Worm (Caenorhabditis elegans) whole organism, midembryonic: Measurements from ENCODE around the gene C04B4.2.
"Not testable (repeated sequence)": the region's sequence is repeated elsewhere in the genome, so short reads cannot be mapped to it uniquely, and the experiment has no call there.

Experiments
- T22C8.4 ChIP-seq: fragments of 200-800 bp; sonication (Bioruptor generic); IDR thresholded peaks from 2 replicates; pipeline ENCODE4 v1.3.6; 2022; ENCODE audit warnings: missing genetic modification characterization, missing compliant biosample characterization
- cog-1 ChIP-seq: sonication (generic microtip); optimal IDR thresholded peaks from 2 replicates; lab custom pipeline; 2016; ENCODE audit warnings: missing genetic modification characterization, missing compliant biosample characterization
- flt-1 ChIP-seq: fragments of 200-800 bp; sonication (Bioruptor generic); IDR thresholded peaks from 2 replicates; pipeline ENCODE4 v1.3.6; 2022; ENCODE audit warnings: missing genetic modification characterization, missing compliant biosample characterization
- klf-2 ChIP-seq: fragments of 200-800 bp; sonication (Bioruptor generic); conservative IDR thresholded peaks from 2 replicates; pipeline ENCODE4 v1.3.6; 2022; ENCODE audit warnings: missing genetic modification reagents, missing genetic modification characterization, missing compliant biosample characterization
- med-1 ChIP-seq: sonication (generic microtip); optimal IDR thresholded peaks from 2 replicates; lab custom pipeline; 2017; ENCODE audit warnings: missing genetic modification characterization, mild to moderate bottlenecking, missing compliant biosample characterization, antibody characterized with exemption, missing genetic modification reagents; ENCODE audit not compliant: insufficient read depth
- ref-1 ChIP-seq: fragments of 200-800 bp; sonication (Bioruptor generic); conservative IDR thresholded peaks from 2 replicates; pipeline ENCODE4 v1.3.6; 2022; ENCODE audit warnings: missing genetic modification reagents, missing genetic modification characterization, missing compliant biosample characterization
- tab-1 ChIP-seq: fragments of 200-800 bp; sonication (Bioruptor generic); IDR thresholded peaks from 2 replicates; pipeline ENCODE4 v1.3.6; 2022; ENCODE audit warnings: missing genetic modification characterization, missing compliant biosample characterization
- ztf-23 ChIP-seq: fragments of 200-800 bp; sonication (Bioruptor generic); IDR thresholded peaks from 2 replicates; pipeline ENCODE4 v1.3.6; 2022; ENCODE audit warnings: missing genetic modification reagents, missing genetic modification characterization, missing compliant biosample characterization
- ztf-29 ChIP-seq: fragments of 200-800 bp; sonication (Bioruptor generic); IDR thresholded peaks from 2 replicates; pipeline ENCODE4 v1.3.6; 2022; ENCODE audit warnings: missing genetic modification reagents, missing genetic modification characterization, missing compliant biosample characterization

The C04B4.2 gene

ce11 chrX:12302755-12303154 is 19.7 kb downstream of the C04B4.2 start, which contains the start of gene dot-1.3:
Gene dot-1.3, minus strand, starts transcription at chrX:12302855.
- TF ChIP-seq tab-1; cog-1 (tag; lab: Kevin White, UChicago); ztf-29 (GFP tag; lab: Robert Waterston, UW): not testable (repeated sequence)

ce11 chrX:12304231-12304630 is 21.1 kb downstream of the C04B4.2 start:
- no peak for TF ChIP-seq cog-1 (tag; lab: Kevin White, UChicago)
- no peak for TF ChIP-seq ztf-23

ce11 chrX:12306565-12306964 is 23.5 kb downstream of the C04B4.2 start, which contains the start of gene phf-32:
Gene phf-32, plus strand, starts transcription at chrX:12306865.
- no peak for TF ChIP-seq cog-1 (tag; lab: Kevin White, UChicago)
- TF ChIP-seq ref-1, result no peak
- no peak for TF ChIP-seq T22C8.4 (GFP tag; lab: Robert Waterston, UW)
- TF ChIP-seq ztf-29 (GFP tag; lab: Robert Waterston, UW), result no peak
- TF ChIP-seq flt-1 (GFP tag; lab: Robert Waterston, UW), result no peak
- TF ChIP-seq klf-2 (GFP tag; lab: Robert Waterston, UW), result no peak
- no peak for TF ChIP-seq med-1 (GFP tag; lab: Kevin White, UChicago)
- no peak for TF ChIP-seq ztf-23
- no peak for TF ChIP-seq tab-1

- TF ChIP-seq T22C8.4 (GFP tag; lab: Robert Waterston, UW); ztf-23; klf-2 (GFP tag; lab: Robert Waterston, UW): not testable (repeated sequence)
Measured at ce11 chrX:12308045-12308499, 25.0 kb downstream of the C04B4.2 start, which contains the start of gene F17A2.16. Gene F17A2.16, plus strand, starts transcription at chrX:12308449.

- TF ChIP-seq T22C8.4 (GFP tag; lab: Robert Waterston, UW) (no peak), cog-1 (tag; lab: Kevin White, UChicago) (no peak), ztf-29 (GFP tag; lab: Robert Waterston, UW) (no peak), ztf-23 (no peak), ref-1 (no peak)
Measured at ce11 chrX:12313779-12314178, 30.7 kb downstream of the C04B4.2 start.

ce11 chrX:12314395-12314794 is 31.3 kb downstream of the C04B4.2 start:
- no peak for TF ChIP-seq T22C8.4 (GFP tag; lab: Robert Waterston, UW)
- TF ChIP-seq med-1 (GFP tag; lab: Kevin White, UChicago), result no peak
- no peak for TF ChIP-seq cog-1 (tag; lab: Kevin White, UChicago)
- no peak for TF ChIP-seq ref-1
- TF ChIP-seq flt-1 (GFP tag; lab: Robert Waterston, UW), result no peak
- no peak for TF ChIP-seq klf-2 (GFP tag; lab: Robert Waterston, UW)
- TF ChIP-seq ztf-29 (GFP tag; lab: Robert Waterston, UW), result no peak
- no peak for TF ChIP-seq tab-1
- no peak for TF ChIP-seq ztf-23

ce11 chrX:12315268-12315667 is 32.2 kb downstream of the C04B4.2 start, which contains the start of gene xtr-2:
Gene xtr-2, plus strand, starts transcription at chrX:12315568.
- TF ChIP-seq T22C8.4 (GFP tag; lab: Robert Waterston, UW) (no peak), tab-1 (no peak), klf-2 (GFP tag; lab: Robert Waterston, UW) (no peak), flt-1 (GFP tag; lab: Robert Waterston, UW) (no peak)

ce11 chrX:12317560-12317959 is 34.5 kb downstream of the C04B4.2 start:
- no peak for TF ChIP-seq ztf-29 (GFP tag; lab: Robert Waterston, UW)
- TF ChIP-seq flt-1 (GFP tag; lab: Robert Waterston, UW), result no peak
- no peak for TF ChIP-seq cog-1 (tag; lab: Kevin White, UChicago)
- TF ChIP-seq tab-1, result no peak
- TF ChIP-seq T22C8.4 (GFP tag; lab: Robert Waterston, UW), result no peak
- no peak for TF ChIP-seq med-1 (GFP tag; lab: Kevin White, UChicago)
- no peak for TF ChIP-seq ref-1
- no peak for TF ChIP-seq klf-2 (GFP tag; lab: Robert Waterston, UW)
- TF ChIP-seq ztf-23, result no peak

- TF ChIP-seq ref-1, result no peak
- no peak for TF ChIP-seq med-1 (GFP tag; lab: Kevin White, UChicago)
- TF ChIP-seq T22C8.4 (GFP tag; lab: Robert Waterston, UW), result no peak
- no peak for TF ChIP-seq klf-2 (GFP tag; lab: Robert Waterston, UW)
- TF ChIP-seq flt-1 (GFP tag; lab: Robert Waterston, UW), result no peak
- no peak for TF ChIP-seq cog-1 (tag; lab: Kevin White, UChicago)
- TF ChIP-seq ztf-23, result no peak
- no peak for TF ChIP-seq ztf-29 (GFP tag; lab: Robert Waterston, UW)
- TF ChIP-seq tab-1, result no peak
Measured at ce11 chrX:12320737-12321136, 37.7 kb downstream of the C04B4.2 start, which contains the start of gene ceh-40. Gene ceh-40, minus strand, starts transcription at chrX:12320777.

- TF ChIP-seq ztf-23 (no peak), flt-1 (GFP tag; lab: Robert Waterston, UW) (no peak), ref-1 (no peak), T22C8.4 (GFP tag; lab: Robert Waterston, UW) (no peak), med-1 (GFP tag; lab: Kevin White, UChicago) (no peak), cog-1 (tag; lab: Kevin White, UChicago) (no peak), tab-1 (no peak), klf-2 (GFP tag; lab: Robert Waterston, UW) (no peak), ztf-29 (GFP tag; lab: Robert Waterston, UW) (no peak)
Measured at ce11 chrX:12321357-12321756, 38.3 kb downstream of the C04B4.2 start, which contains the start of gene F17A2.13. Gene F17A2.13, plus strand, starts transcription at chrX:12321657.
